Worm (Caenorhabditis elegans) whole organism, mixed stage, embryonic: ENCODE results near the gene Y116A8C.23.

Experiments used
- lin-32 ChIP-seq: fragments of 200-800 bp; sonication (Bioruptor generic); optimal IDR thresholded peaks from 2 replicates; lab custom pipeline; 2018; ENCODE audit warnings: mild to moderate bottlenecking, missing genetic modification characterization, missing compliant biosample characterization
- mls-2 ChIP-seq: sonication (generic microtip); optimal IDR thresholded peaks from 2 replicates; lab custom pipeline; 2016; ENCODE audit warnings: mild to moderate bottlenecking, missing genetic modification characterization, moderate library complexity, missing compliant biosample characterization
- nhr-2 ChIP-seq: fragments of 150-350 bp; optimal IDR thresholded peaks from 2 replicates; lab custom pipeline; 2014; ENCODE audit warnings: missing biosample characterization, missing genetic modification characterization
- nhr-237 ChIP-seq: fragments of 150-350 bp; optimal IDR thresholded peaks from 2 replicates; lab custom pipeline; 2014; ENCODE audit warnings: missing biosample characterization, missing genetic modification characterization
- nhr-76 ChIP-seq: sonication (generic microtip); optimal IDR thresholded peaks from 2 replicates; lab custom pipeline; 2017; ENCODE audit warnings: missing biosample characterization, missing genetic modification characterization
- pha-4 ChIP-seq: fragments of 150-350 bp; optimal IDR thresholded peaks from 2 replicates; lab custom pipeline; 2018; ENCODE audit warnings: missing biosample characterization, missing genetic modification reagents, missing genetic modification characterization
- sem-2 ChIP-seq: fragments of 200-800 bp; sonication (Bioruptor generic); optimal IDR thresholded peaks from 2 replicates; lab custom pipeline; 2018; ENCODE audit warnings: mild to moderate bottlenecking, missing genetic modification characterization, missing compliant biosample characterization

The Y116A8C.23 gene

ce11 chrIV:17103615-17104014, 50.3 kb downstream of the Y116A8C.23 start, which contains the start of gene Y116A8C.30:
Gene Y116A8C.30 (minus strand): TSS chrIV:17103715.
- TF ChIP-seq nhr-76 (tag; lab: Kevin White, UChicago) (no peak), mls-2 (tag; lab: Kevin White, UChicago) (no peak), nhr-2 (tag; lab: Kevin White, UChicago) (peak; percentile 22)

- TF ChIP-seq nhr-237 (tag; lab: Kevin White, UChicago) (no peak), lin-32 (GFP tag; lab: Kevin White, UChicago) (no peak), pha-4 (tag; lab: Kevin White, UChicago) (no peak), sem-2 (no peak)
Observed at ce11 chrIV:17104157-17104872, 51.0 kb downstream of the Y116A8C.23 start.
